Worm (Caenorhabditis elegans) whole organism, early embryonic: ENCODE measurements around the gene adt-1.

Source experiments
- F13C5.2 ChIP-seq: sonication (generic microtip); optimal IDR thresholded peaks from 2 replicates; lab custom pipeline; 2017; ENCODE audit warnings: mild to moderate bottlenecking, missing genetic modification characterization, inconsistent platforms, missing compliant biosample characterization
- aly-1 ChIP-seq: sonication (generic microtip); optimal IDR thresholded peaks from 2 replicates; lab custom pipeline; 2016; ENCODE audit warnings: missing genetic modification characterization, missing compliant biosample characterization
- ama-1 ChIP-seq: fragments of 150-350 bp; optimal IDR thresholded peaks from 2 replicates; lab custom pipeline; 2014
- ceh-36 ChIP-seq: sonication (generic microtip); optimal IDR thresholded peaks from 2 replicates; lab custom pipeline; 2016; ENCODE audit warnings: missing genetic modification characterization, inconsistent platforms, missing compliant biosample characterization
- ets-7 ChIP-seq: sonication (generic microtip); optimal IDR thresholded peaks from 2 replicates; lab custom pipeline; 2016; ENCODE audit warnings: missing genotype, missing genetic modification characterization, missing compliant biosample characterization
- flt-1 ChIP-seq: fragments of 200-800 bp; sonication (Bioruptor generic); IDR thresholded peaks from 2 replicates; pipeline ENCODE4 v1.3.6; 2022; ENCODE audit warnings: missing genetic modification characterization, missing compliant biosample characterization
- hmbx-1 ChIP-seq: sonication (generic microtip); optimal IDR thresholded peaks from 2 replicates; lab custom pipeline; 2016; ENCODE audit warnings: mild to moderate bottlenecking, missing genetic modification characterization, missing compliant biosample characterization
- hmg-4 ChIP-seq: fragments of 200-800 bp; sonication (Bioruptor generic); optimal IDR thresholded peaks from 2 replicates; lab custom pipeline; 2018; ENCODE audit warnings: mild to moderate bottlenecking, missing genetic modification characterization, missing compliant biosample characterization
- sea-1 ChIP-seq: fragments of 200-800 bp; sonication (Bioruptor generic); conservative IDR thresholded peaks from 2 replicates; pipeline ENCODE4 v1.3.6; 2022; ENCODE audit warnings: missing genetic modification characterization, missing compliant biosample characterization
- tbx-11 ChIP-seq: fragments of 200-800 bp; sonication (Bioruptor generic); IDR thresholded peaks from 2 replicates; pipeline ENCODE4 v1.3.6; 2022; ENCODE audit warnings: missing genetic modification characterization, missing compliant biosample characterization
- tbx-37 ChIP-seq: fragments of 200-800 bp; sonication (Bioruptor generic); conservative IDR thresholded peaks from 2 replicates; pipeline ENCODE4 v1.3.6; 2022; ENCODE audit warnings: missing genetic modification reagents, missing genetic modification characterization, missing compliant biosample characterization

DNA sequence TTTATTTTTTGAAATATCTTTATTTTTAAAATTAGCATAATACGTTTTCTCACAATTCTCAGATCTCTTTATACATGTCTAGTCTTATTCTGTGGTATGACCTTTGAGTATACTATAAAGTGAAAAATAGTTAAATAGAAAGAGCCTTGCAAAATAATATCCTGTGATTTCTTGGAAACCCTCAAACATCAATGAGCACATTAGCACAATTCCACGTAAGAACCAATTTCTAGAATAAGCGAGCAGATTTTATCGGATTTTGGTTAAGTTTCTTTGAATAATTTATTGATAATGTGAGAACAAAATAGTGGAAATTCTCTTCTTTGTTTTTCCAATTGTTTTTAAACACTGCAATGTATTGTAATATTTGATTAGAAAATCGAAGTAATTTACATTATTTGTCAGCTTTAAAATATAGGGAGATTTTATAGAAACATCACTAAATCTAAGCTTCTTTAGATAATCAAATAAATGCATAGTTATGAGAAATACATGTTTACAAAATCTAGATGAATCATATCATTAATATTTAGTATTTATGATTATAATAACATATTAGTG, 9.6 kb upstream of the adt-1 start:
- TF ChIP-seq F13C5.2: no peak
- TF ChIP-seq hmbx-1: no peak
- TF ChIP-seq flt-1 (GFP tag; lab: Robert Waterston, UW): no peak
- no peak for TF ChIP-seq ama-1 (lab: Kevin White, UChicago)
- no peak for TF ChIP-seq tbx-37 (GFP tag; lab: Robert Waterston, UW)
- no peak for TF ChIP-seq hmg-4
- no peak for TF ChIP-seq tbx-11 (GFP tag; lab: Robert Waterston, UW)
- no peak for TF ChIP-seq ceh-36 (tag; lab: Kevin White, UChicago)
- TF ChIP-seq aly-1: no peak
- TF ChIP-seq sea-1 (GFP tag; lab: Robert Waterston, UW): no peak
- TF ChIP-seq ets-7 (tag; lab: Kevin White, UChicago): no peak
